Worm (Caenorhabditis elegans): ENCODE results near the gene cest-33.

DNA sequence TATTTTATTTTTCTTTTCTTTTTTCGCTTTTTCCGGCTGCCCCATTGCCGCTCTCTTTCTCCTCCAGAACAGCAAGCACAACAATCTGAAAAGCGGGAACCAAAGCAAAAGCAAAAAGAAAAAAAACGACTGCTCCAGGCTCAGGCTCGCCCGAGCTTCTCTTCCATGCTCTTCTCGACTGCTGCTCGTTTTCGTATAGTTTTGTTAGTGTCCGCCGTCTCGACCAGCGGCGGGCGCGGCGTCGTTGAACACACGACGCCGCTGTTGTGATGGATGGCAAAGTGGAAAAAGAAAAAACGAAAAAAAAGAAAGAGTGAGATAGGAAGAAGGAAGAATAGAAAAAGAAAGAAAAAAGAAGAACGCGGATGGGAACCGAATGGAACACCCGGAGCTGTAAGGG is 15.4 kb downstream of the cest-33 start:
- TF ChIP-seq egl-18 (GFP tag; IDR thresholded peaks at IDR 0.05) (no peak), pha-4 (tag; optimal IDR thresholded peaks at IDR 0.05) (no peak), snpc-1.1 (tag; optimal IDR thresholded peaks at IDR 0.05; ENCODE audit: insufficient read depth) (no peak), ama-1 (optimal IDR thresholded peaks at IDR 0.05) (no peak), ama-1 (GFP tag; optimal IDR thresholded peaks at IDR 0.05) (peak in 1 of 2 experiments; percentile 36), nfya-1 (tag; optimal IDR thresholded peaks at IDR 0.05; ENCODE audit: borderline replicate concordance, insufficient read depth) (no peak), snpc-4 (GFP tag; optimal IDR thresholded peaks at IDR 0.05) (no peak), snpc-4 (tag; optimal IDR thresholded peaks at IDR 0.05) (peak in 2 of 4 experiments; percentile 13 to 17), sea-2 (GFP tag; IDR thresholded peaks at IDR 0.05) (no peak), tlf-1 (GFP tag; optimal IDR thresholded peaks at IDR 0.05) (no peak), K12H6.12 (tag; optimal IDR thresholded peaks at IDR 0.05) (peak; percentile 43), Y56A3A.18 (GFP tag; IDR thresholded peaks at IDR 0.05) (no peak), aptf-2 (GFP tag; conservative IDR thresholded peaks at IDR 0.05) (no peak), tbp1 (GFP tag; optimal IDR thresholded peaks at IDR 0.05) (no peak)
